Worm (Caenorhabditis elegans): ENCODE results near the gene kqt-2.
A peak's percentile ranks its signal among the peaks of the same experiment; 100 is the strongest.

The kqt-2 gene

DNA sequence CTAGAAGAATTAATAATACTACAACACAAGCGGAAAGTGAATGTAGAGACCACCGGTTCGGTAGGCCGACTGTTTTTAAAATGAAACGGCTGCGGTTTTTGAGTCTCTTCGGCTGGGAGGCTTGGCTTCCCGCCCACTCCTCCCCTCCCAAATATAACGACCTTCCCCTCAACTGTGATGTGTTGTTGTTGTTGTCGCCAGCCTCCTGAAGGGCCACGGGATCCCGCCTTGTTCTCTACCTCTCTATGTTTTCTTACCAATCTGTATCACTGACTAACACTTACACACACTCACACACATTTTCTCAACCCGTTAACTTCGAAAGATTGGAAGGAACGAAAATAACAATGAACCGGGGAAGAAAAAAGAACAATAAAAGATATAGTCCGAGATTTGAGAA lies 12.6 kb downstream of the kqt-2 start:
- TF ChIP-seq elt-3 (tag; optimal IDR thresholded peaks at IDR 0.05), result no peak
- peak; percentile 52 for TF ChIP-seq ama-1 (optimal IDR thresholded peaks at IDR 0.05)
- peak; percentile 28 for TF ChIP-seq sma-3 (GFP tag; optimal IDR thresholded peaks at IDR 0.05)
- peak; percentile 59 for TF ChIP-seq nhr-129 (tag; optimal IDR thresholded peaks at IDR 0.05)

DNA sequence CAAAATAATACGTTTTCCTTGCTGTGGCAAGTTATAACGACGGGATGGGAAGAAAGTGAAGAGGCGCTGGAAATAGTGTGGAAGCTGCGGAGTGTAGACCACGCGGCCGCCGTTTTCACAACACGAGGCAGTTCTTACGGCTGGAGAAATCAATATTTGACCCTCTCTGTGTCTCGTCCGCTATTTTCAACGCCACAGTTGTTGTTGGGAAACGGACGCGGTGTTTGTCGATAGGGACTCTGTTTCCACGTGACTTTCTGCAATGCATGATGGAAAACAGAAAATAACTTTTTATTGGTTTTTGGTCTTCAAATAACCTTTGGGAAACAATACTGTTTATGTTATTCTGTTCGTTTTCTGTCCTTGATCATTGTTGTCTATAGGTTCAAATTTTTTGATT lies 14.3 kb downstream of the kqt-2 start, which contains the start of gene K02A6.3:
TSS of gene K02A6.3 (minus strand) at position 74 of the 400 bp plus-strand sequence.
- TF ChIP-seq alr-1 (tag; optimal IDR thresholded peaks at IDR 0.05) (no peak), lsy-2 (tag; optimal IDR thresholded peaks at IDR 0.05) (peak; percentile 21 to 84), blmp-1 (tag; optimal IDR thresholded peaks at IDR 0.05; ENCODE audit: insufficient read depth) (peak; percentile 93), ceh-16 (tag; optimal IDR thresholded peaks at IDR 0.05) (no peak), nhr-12 (tag; optimal IDR thresholded peaks at IDR 0.05) (no peak), nhr-129 (tag; optimal IDR thresholded peaks at IDR 0.05) (peak; percentile 96), F13H6.1 (tag; optimal IDR thresholded peaks at IDR 0.05) (peak; percentile 94), sma-3 (GFP tag; optimal IDR thresholded peaks at IDR 0.05) (peak; percentile 95), nhr-237 (tag; optimal IDR thresholded peaks at IDR 0.05) (no peak), zag-1 (tag; optimal IDR thresholded peaks at IDR 0.05) (no peak), lin-11 (tag; optimal IDR thresholded peaks at IDR 0.05) (peak; percentile 22), nhr-25 (tag; optimal IDR thresholded peaks at IDR 0.05) (peak; percentile 96), lin-39 (tag; optimal IDR thresholded peaks at IDR 0.05) (no peak), ztf-11 (tag; optimal IDR thresholded peaks at IDR 0.05) (no peak), crh-2 (tag; optimal IDR thresholded peaks at IDR 0.05) (peak; percentile 93), peb-1 (tag; optimal IDR thresholded peaks at IDR 0.05) (no peak), nhr-6 (tag; optimal IDR thresholded peaks at IDR 0.05) (peak; percentile 81), ztf-4 (tag; optimal IDR thresholded peaks at IDR 0.05) (peak; percentile 86), nhr-77 (tag; optimal IDR thresholded peaks at IDR 0.05) (no peak), dmd-4 (tag; optimal IDR thresholded peaks at IDR 0.05) (no peak), unc-55 (GFP tag; optimal IDR thresholded peaks at IDR 0.05) (peak; percentile 61), gmeb-1 (tag; optimal IDR thresholded peaks at IDR 0.05) (peak; percentile 76), egl-27 (tag; optimal IDR thresholded peaks at IDR 0.05) (peak; percentile 48), ama-1 (optimal IDR thresholded peaks at IDR 0.05) (peak; percentile 29), skn-1 (tag; optimal IDR thresholded peaks at IDR 0.05) (peak; percentile 64), unc-39 (tag; optimal IDR thresholded peaks at IDR 0.05) (no peak), ZK546.5 (tag; optimal IDR thresholded peaks at IDR 0.05) (no peak), mbf-1 (tag; optimal IDR thresholded peaks at IDR 0.05) (no peak), snpc-4 (tag; optimal IDR thresholded peaks at IDR 0.05) (peak; percentile 27), fos-1 (tag; optimal IDR thresholded peaks at IDR 0.05) (peak; percentile 72), nhr-21 (tag; optimal IDR thresholded peaks at IDR 0.05) (peak; percentile 92), sma-9 (GFP tag; optimal IDR thresholded peaks at IDR 0.05) (peak; percentile 97), sma-9 (tag; optimal IDR thresholded peaks at IDR 0.05) (no peak), mdl-1 (tag; optimal IDR thresholded peaks at IDR 0.05) (peak; percentile 88 to 97), nhr-23 (tag; optimal IDR thresholded peaks at IDR 0.05) (no peak), nhr-11 (tag; optimal IDR thresholded peaks at IDR 0.05) (no peak), Y55F3AM.14 (GFP tag; optimal IDR thresholded peaks at IDR 0.05) (peak; percentile 79), sem-4 (tag; optimal IDR thresholded peaks at IDR 0.05) (peak; percentile 60), C34F6.9 (tag; optimal IDR thresholded peaks at IDR 0.05) (peak; percentile 94), elt-3 (tag; optimal IDR thresholded peaks at IDR 0.05) (no peak), mab-5 (tag; optimal IDR thresholded peaks at IDR 0.05) (peak; percentile 80), elt-1 (tag; optimal IDR thresholded peaks at IDR 0.05) (no peak), lin-13 (GFP tag; optimal IDR thresholded peaks at IDR 0.05) (peak; percentile 53), nhr-10 (tag; optimal IDR thresholded peaks at IDR 0.05) (no peak), ceh-82 (tag; optimal IDR thresholded peaks at IDR 0.05) (no peak), ztf-1 (GFP tag; conservative IDR thresholded peaks at IDR 0.05) (no peak)

Measured in whole organism, L2 larva.